Fruit fly (Drosophila melanogaster): Measurements from ENCODE around the gene Drsl6.
A peak's percentile ranks its signal among the peaks of the same experiment; 100 is the strongest.

- peak; percentile 44; the same call in 1 of the 2 replicates for TF ChIP-seq CG31224 (GFP tag; IDR thresholded peaks at IDR 0.05)
- TF ChIP-seq CG14860 (GFP tag; IDR thresholded peaks at IDR 0.05; ENCODE audit: partially characterized antibody), result no peak
- TF ChIP-seq schlank (tag; optimal IDR thresholded peaks at IDR 0.05), result no peak
- TF ChIP-seq Asciz (GFP tag; optimal IDR thresholded peaks at IDR 0.05), result peak; percentile 67
- peak; percentile 20; the same call in 1 of the 2 replicates for TF ChIP-seq CG4360 (GFP tag; IDR thresholded peaks at IDR 0.05)
- TF ChIP-seq nerfin-1 (tag; optimal IDR thresholded peaks at IDR 0.05), result peak; percentile 50
- peak; percentile 59 for TF ChIP-seq CG3065 (GFP tag; optimal IDR thresholded peaks at IDR 0.05)
Measured at dm6 chr3L:3300345-3300744, 35.9 kb downstream of the Drsl6 start.

Data from whole organism, embryonic.